Worm (Caenorhabditis elegans) whole organism, L4 larva: ENCODE measurements around the gene vps-52.

Experiments
- ZK546.5 ChIP-seq, 2 experiments: sonication (generic microtip); optimal IDR thresholded peaks; 2 replicates each; lab custom pipeline; 2017; ENCODE audit warnings: missing biosample characterization in 2 of 2, missing genetic modification characterization in 2 of 2
- ceh-20 ChIP-seq: fragments of 200-800 bp; sonication (Bioruptor generic); IDR thresholded peaks from 2 replicates; pipeline ENCODE4 v1.3.6; 2022; ENCODE audit warnings: missing genetic modification reagents, missing genetic modification characterization, missing compliant biosample characterization
- ceh-82 ChIP-seq: sonication (generic microtip); optimal IDR thresholded peaks from 2 replicates; lab custom pipeline; 2017; ENCODE audit warnings: missing biosample characterization, missing genetic modification characterization
- cey-2 ChIP-seq: sonication (generic microtip); optimal IDR thresholded peaks from 3 replicates; lab custom pipeline; 2017; ENCODE audit warnings: missing genetic modification characterization, mild to moderate bottlenecking, missing compliant biosample characterization, antibody characterized with exemption, borderline replicate concordance; ENCODE audit not compliant: insufficient read depth
- unc-130 ChIP-seq: sonication (generic microtip); optimal IDR thresholded peaks from 2 replicates; lab custom pipeline; 2016; ENCODE audit warnings: missing genetic modification reagents, missing genetic modification characterization, missing compliant biosample characterization
- unc-62 ChIP-seq, 3 experiments: fragments of 150-350 bp in 1 of 3; sonication (generic microtip); optimal IDR thresholded peaks in 2 of 3; peaks in 1 of 3; 1 replicate in 1 of 3; 2 replicates in 2 of 3; lab custom pipeline; 2014 to 2017; ENCODE audit warnings: missing biosample characterization in 3 of 3, missing genetic modification characterization in 3 of 3, missing genetic modification reagents in 3 of 3, missing genotype in 1 of 3
- ztf-11 ChIP-seq: fragments of 150-350 bp; optimal IDR thresholded peaks from 2 replicates; lab custom pipeline; 2014; ENCODE audit warnings: missing biosample characterization, missing genetic modification characterization

ce11 chrX:7523799-7524198 is 41.3 kb upstream of the vps-52 start:
- TF ChIP-seq cey-2 (tag; lab: Kevin White, UChicago) (no peak), unc-62 (GFP tag; optimal IDR thresholded peaks at IDR 0.05 in 1 of 2; lab: Kevin White, UChicago) (no peak), unc-62 (tag; optimal IDR thresholded peaks at IDR 0.05; lab: Kevin White, UChicago) (no peak), ceh-20 (GFP tag; lab: Robert Waterston, UW) (0 out of 2 replicates have a peak, but pooled peaks have one; percentile 11), ztf-11 (no peak), unc-130 (GFP tag; lab: Kevin White, UChicago) (no peak), ceh-82 (tag; lab: Kevin White, UChicago) (no peak), ZK546.5 (tag; optimal IDR thresholded peaks at IDR 0.05; lab: Kevin White, UChicago) (no peak)
